Worm (Caenorhabditis elegans) whole organism, young adult: ENCODE measurements around the gene lelo-3.

Source experiments
- F57C9.4 ChIP-seq: sonication (generic microtip); optimal IDR thresholded peaks from 2 replicates; lab custom pipeline; 2017; ENCODE audit warnings: mild to moderate bottlenecking, missing genetic modification characterization, missing compliant biosample characterization
- T26A5.8 ChIP-seq: sonication (generic microtip); optimal IDR thresholded peaks from 2 replicates; lab custom pipeline; 2016; ENCODE audit warnings: missing genetic modification characterization, missing compliant biosample characterization
- Y67H2A.10 ChIP-seq: fragments of 200-800 bp; sonication (Bioruptor generic); conservative IDR thresholded peaks from 2 replicates; pipeline ENCODE4 v1.3.6; 2022; ENCODE audit warnings: missing genetic modification reagents, missing genetic modification characterization, missing compliant biosample characterization
- cebp-2 ChIP-seq: fragments of 200-800 bp; sonication (Bioruptor generic); IDR thresholded peaks from 2 replicates; pipeline ENCODE4 v1.3.6; 2022; ENCODE audit warnings: missing genetic modification characterization, missing compliant biosample characterization
- chd-7 ChIP-seq: sonication (generic microtip); optimal IDR thresholded peaks from 2 replicates; lab custom pipeline; 2016; ENCODE audit warnings: mild to moderate bottlenecking, missing genetic modification characterization, moderate library complexity, missing compliant biosample characterization
- die-1 ChIP-seq: sonication (generic microtip); optimal IDR thresholded peaks from 2 replicates; lab custom pipeline; 2016; ENCODE audit warnings: missing genotype, mild to moderate bottlenecking, missing genetic modification characterization, missing compliant biosample characterization
- efl-1 ChIP-seq: fragments of 150-350 bp; optimal IDR thresholded peaks from 2 replicates; lab custom pipeline; 2014; ENCODE audit warnings: missing biosample characterization, missing genetic modification reagents, missing genetic modification characterization
- ekl-4 ChIP-seq: fragments of 200-800 bp; sonication (Bioruptor generic); IDR thresholded peaks from 2 replicates; pipeline ENCODE4 v1.3.6; 2022; ENCODE audit warnings: missing genetic modification reagents, missing genetic modification characterization, missing compliant biosample characterization
- hrde-1 ChIP-seq: sonication (generic microtip); optimal IDR thresholded peaks from 2 replicates; lab custom pipeline; 2016; ENCODE audit warnings: missing genetic modification characterization, mild to moderate bottlenecking, missing compliant biosample characterization, moderate library complexity, missing genotype, missing genetic modification reagents, borderline replicate concordance
- let-526 ChIP-seq: fragments of 200-800 bp; sonication (Bioruptor generic); IDR thresholded peaks from 2 replicates; pipeline ENCODE4 v1.3.6; 2022; ENCODE audit warnings: missing genetic modification reagents, missing genetic modification characterization, missing compliant biosample characterization
- madf-10 ChIP-seq: sonication (generic microtip); optimal IDR thresholded peaks from 2 replicates; lab custom pipeline; 2016; ENCODE audit warnings: mild to moderate bottlenecking, missing genetic modification characterization, missing compliant biosample characterization
- madf-3 ChIP-seq: fragments of 200-800 bp; sonication (Bioruptor generic); IDR thresholded peaks from 2 replicates; pipeline ENCODE4 v1.3.6; 2022; ENCODE audit warnings: missing genetic modification reagents, missing genetic modification characterization, missing compliant biosample characterization
- mcd-1 ChIP-seq: fragments of 200-800 bp; sonication (Bioruptor generic); IDR thresholded peaks from 2 replicates; pipeline ENCODE4 v1.3.6; 2022; ENCODE audit warnings: missing genetic modification reagents, missing genetic modification characterization, missing compliant biosample characterization
- nfyb-1 ChIP-seq: fragments of 200-800 bp; sonication (Bioruptor generic); IDR thresholded peaks from 2 replicates; pipeline ENCODE4 v1.3.6; 2022; ENCODE audit warnings: missing genetic modification reagents, missing genetic modification characterization, missing compliant biosample characterization
- rec-8 ChIP-seq, 2 experiments: sonication (generic microtip); optimal IDR thresholded peaks; 2 replicates each; lab custom pipeline; 2016; ENCODE audit warnings: mild to moderate bottlenecking in 2 of 2, missing genetic modification characterization in 2 of 2, missing genetic modification reagents in 2 of 2, missing genotype in 2 of 2, missing biosample characterization in 1 of 2, missing compliant biosample characterization in 1 of 2, moderate library complexity in 1 of 2
- repo-1 ChIP-seq: sonication (generic microtip); optimal IDR thresholded peaks from 2 replicates; lab custom pipeline; 2017; ENCODE audit warnings: mild to moderate bottlenecking, missing genetic modification characterization, missing compliant biosample characterization
- sdz-38 ChIP-seq: sonication (generic microtip); optimal IDR thresholded peaks from 2 replicates; lab custom pipeline; 2016; ENCODE audit warnings: missing genotype, missing genetic modification characterization, missing compliant biosample characterization
- sea-2 ChIP-seq: fragments of 200-800 bp; sonication (Bioruptor generic); IDR thresholded peaks from 2 replicates; pipeline ENCODE4 v1.3.6; 2022; ENCODE audit warnings: missing genetic modification characterization, missing compliant biosample characterization
- snpc-1.1 ChIP-seq: sonication (generic microtip); optimal IDR thresholded peaks from 2 replicates; lab custom pipeline; 2017; ENCODE audit warnings: missing genetic modification characterization, mild to moderate bottlenecking, missing compliant biosample characterization, antibody characterized with exemption, moderate library complexity, missing genotype, missing genetic modification reagents; ENCODE audit not compliant: insufficient read depth
- tbp1 ChIP-seq: fragments of 200-800 bp; sonication (Bioruptor generic); optimal IDR thresholded peaks from 2 replicates; lab custom pipeline; 2018; ENCODE audit warnings: mild to moderate bottlenecking, missing genetic modification characterization, missing compliant biosample characterization
- zfh-2 ChIP-seq: fragments of 200-800 bp; sonication (Bioruptor generic); conservative IDR thresholded peaks from 2 replicates; pipeline ENCODE4 v1.3.6; 2022; ENCODE audit warnings: missing genetic modification reagents, missing genetic modification characterization, missing compliant biosample characterization
- ztf-18 ChIP-seq: sonication (generic microtip); optimal IDR thresholded peaks from 2 replicates; lab custom pipeline; 2016; ENCODE audit warnings: missing genotype, mild to moderate bottlenecking, missing genetic modification characterization, missing compliant biosample characterization

The lelo-3 gene

ce11 chrX:5975228-5975627 is 47.1 kb downstream of the lelo-3 start:
- no peak for TF ChIP-seq sea-2
- no peak for TF ChIP-seq sdz-38
- TF ChIP-seq F57C9.4 (tag; lab: Kevin White, UChicago): no peak
- no peak for TF ChIP-seq chd-7 (tag; lab: Kevin White, UChicago)
- TF ChIP-seq mcd-1: no peak
- no peak for TF ChIP-seq hrde-1 (tag; lab: Kevin White, UChicago)
- no peak for TF ChIP-seq efl-1 (GFP tag; lab: Kevin White, UChicago)
- no peak for TF ChIP-seq tbp1
- TF ChIP-seq die-1 (tag; lab: Kevin White, UChicago): no peak
- TF ChIP-seq T26A5.8 (tag; lab: Kevin White, UChicago): no peak
- TF ChIP-seq repo-1 (tag; lab: Kevin White, UChicago): no peak
- TF ChIP-seq rec-8 (tag; optimal IDR thresholded peaks at IDR 0.05; lab: Kevin White, UChicago): no peak
- TF ChIP-seq ztf-18 (tag; lab: Kevin White, UChicago): no peak
- TF ChIP-seq cebp-2 (GFP tag; lab: Robert Waterston, UW): no peak
- TF ChIP-seq nfyb-1 (GFP tag; lab: Robert Waterston, UW): no peak
- TF ChIP-seq madf-3 (GFP tag; lab: Robert Waterston, UW): no peak
- TF ChIP-seq let-526: no peak
- TF ChIP-seq madf-10 (tag; lab: Kevin White, UChicago): no peak
- no peak for TF ChIP-seq ekl-4
- no peak for TF ChIP-seq Y67H2A.10 (GFP tag; lab: Robert Waterston, UW)

ce11 chrX:5972212-5972611 is 50.2 kb downstream of the lelo-3 start:
- TF ChIP-seq snpc-1.1 (tag; lab: Kevin White, UChicago): no peak
- TF ChIP-seq zfh-2: peak; percentile 46; the same call in 1 of the 2 replicates
